Worm (Caenorhabditis elegans): ENCODE data around the gene Y39E4B.6.

The Y39E4B.6 gene

DNA sequence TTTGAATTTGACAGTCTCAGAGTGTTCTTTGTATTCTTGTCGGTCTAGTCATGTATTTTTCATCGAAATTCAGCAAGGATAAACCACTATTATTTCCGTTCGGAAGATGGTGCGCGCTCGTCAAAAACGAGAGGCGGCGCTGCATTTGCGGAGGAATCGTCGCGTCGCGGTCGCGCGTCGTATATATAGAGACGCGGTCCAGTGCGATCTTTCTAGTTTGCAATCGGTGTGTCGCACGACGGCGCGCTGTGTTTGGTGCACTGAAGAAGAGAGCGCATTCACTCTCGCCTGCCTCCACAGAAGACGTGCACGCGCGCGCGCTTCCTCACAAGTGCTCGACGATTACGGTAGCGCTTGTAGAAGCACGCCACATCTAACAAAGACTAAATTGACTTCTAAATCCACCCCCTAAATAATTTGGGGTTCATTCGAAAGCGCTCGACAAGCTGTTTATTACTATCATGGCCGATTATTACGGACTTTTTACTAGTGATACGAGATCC, at the start of gene Y39E4B.6:
TSS of gene Y39E4B.6 (plus strand) at position 209 of the 503 bp plus-strand sequence.
- no peak for TF ChIP-seq unc-62 (GFP tag; optimal IDR thresholded peaks at IDR 0.05)

DNA sequence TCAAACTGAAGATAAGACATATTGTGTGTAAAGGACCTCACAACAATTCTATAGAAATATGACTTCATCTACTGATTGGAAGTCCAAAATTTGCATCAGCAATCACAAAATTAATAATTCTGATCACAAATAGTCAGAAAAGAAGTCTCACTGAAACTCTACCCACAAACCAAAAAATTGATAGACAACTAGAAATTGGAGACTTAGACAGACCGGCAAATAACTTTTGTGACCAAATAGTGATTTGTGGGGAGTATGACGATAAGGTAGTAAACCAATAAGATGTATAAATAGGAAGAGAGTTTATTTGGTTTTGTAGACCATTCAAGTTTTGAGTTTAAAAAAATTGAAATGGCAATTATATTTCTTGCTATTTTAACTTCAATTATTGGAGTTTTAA, 46.3 kb upstream of the Y39E4B.6 start, which contains the start of gene cyp-13A12:
TSS of gene cyp-13A12 (plus strand) at position 267 of the 400 bp plus-strand sequence.
- TF ChIP-seq unc-62 (GFP tag; optimal IDR thresholded peaks at IDR 0.05), result no peak

DNA sequence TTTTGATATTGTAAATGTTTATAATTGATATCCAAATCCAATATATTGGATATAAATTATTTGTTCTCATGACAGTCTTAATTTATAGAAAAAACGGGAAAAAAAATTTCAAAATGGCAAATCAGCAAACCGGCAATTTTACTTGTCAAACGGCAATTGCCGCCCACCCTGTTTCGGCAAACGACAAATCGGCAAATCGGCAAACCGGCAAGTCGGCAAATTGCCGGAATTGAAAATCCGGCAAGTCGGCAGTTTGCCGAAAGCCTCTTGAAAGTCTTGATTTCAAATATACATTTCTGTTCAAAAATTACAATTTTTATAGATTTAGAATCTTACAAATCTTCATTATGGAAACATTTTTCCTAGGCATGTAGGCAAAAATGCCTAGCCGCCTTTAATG, 42.6 kb upstream of the Y39E4B.6 start:
- no peak for TF ChIP-seq unc-62 (GFP tag; optimal IDR thresholded peaks at IDR 0.05)

DNA sequence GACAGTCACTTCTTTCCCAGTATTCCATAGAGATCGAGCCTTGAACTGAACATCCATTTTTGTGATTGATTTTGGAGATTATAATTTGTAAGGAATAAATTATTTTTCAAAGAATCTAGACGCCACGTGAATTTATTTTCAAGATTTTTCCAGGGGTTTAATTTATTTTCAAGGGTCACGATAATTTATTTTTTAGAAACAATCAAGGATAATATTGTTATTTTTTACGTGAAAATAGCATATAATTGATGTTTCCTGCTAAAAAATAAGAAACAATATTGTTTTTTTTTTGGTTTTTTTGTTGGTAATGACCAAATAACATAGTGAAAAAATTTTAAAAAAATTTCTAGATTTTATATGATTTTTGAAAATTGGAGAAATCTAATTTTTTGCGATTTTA, 40.9 kb upstream of the Y39E4B.6 start, which contains the start of gene F14F7.4:
TSS of gene F14F7.4 (minus strand) at position 101 of the 400 bp plus-strand sequence.
- no peak for TF ChIP-seq unc-62 (GFP tag; optimal IDR thresholded peaks at IDR 0.05)

DNA sequence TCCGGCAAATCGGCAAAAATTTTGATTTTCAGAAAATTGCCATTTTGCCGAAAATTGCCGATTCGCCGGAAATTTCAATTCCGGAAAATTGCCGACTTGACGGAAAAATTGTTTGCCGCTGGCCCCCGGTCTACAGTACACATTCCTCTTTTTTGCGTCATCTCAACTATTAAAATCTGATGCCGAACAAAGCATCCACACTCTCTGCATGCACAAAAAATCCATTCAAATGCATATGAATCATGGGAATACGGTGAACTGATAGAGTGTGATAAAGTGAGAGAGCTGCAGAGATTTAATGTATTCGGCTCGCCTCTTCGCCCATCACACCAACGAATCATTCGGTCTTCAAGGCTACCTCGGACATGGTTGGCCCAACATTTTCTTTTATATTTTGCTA, 40.0 kb upstream of the Y39E4B.6 start, which contains the start of gene F14F7.7:
TSS of gene F14F7.7 (plus strand) at position 354 of the 400 bp plus-strand sequence.
- no peak for TF ChIP-seq unc-62 (GFP tag; optimal IDR thresholded peaks at IDR 0.05)

DNA sequence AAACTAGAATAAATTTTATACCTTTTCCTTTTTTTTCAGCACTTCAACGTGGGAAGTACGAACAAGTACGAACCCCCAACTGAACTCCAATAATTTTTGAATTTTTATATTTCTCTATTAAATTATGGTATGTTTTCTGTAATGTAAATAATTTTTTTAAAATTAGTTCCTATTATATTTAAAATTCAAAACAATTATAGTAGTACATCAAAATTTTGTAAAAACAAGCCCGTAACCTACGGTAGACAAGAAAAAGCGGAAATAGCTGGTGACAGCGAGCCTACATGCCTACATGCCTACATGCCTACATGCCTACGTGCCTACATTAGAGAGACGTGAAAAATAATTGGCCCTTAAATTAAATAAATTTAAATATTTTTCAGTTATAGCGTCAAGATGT, 38.9 kb upstream of the Y39E4B.6 start, which contains the start of gene F14F7.5:
TSS of gene F14F7.5 (plus strand) at position 301 of the 400 bp plus-strand sequence.
- no peak for TF ChIP-seq unc-62 (GFP tag; optimal IDR thresholded peaks at IDR 0.05)

DNA sequence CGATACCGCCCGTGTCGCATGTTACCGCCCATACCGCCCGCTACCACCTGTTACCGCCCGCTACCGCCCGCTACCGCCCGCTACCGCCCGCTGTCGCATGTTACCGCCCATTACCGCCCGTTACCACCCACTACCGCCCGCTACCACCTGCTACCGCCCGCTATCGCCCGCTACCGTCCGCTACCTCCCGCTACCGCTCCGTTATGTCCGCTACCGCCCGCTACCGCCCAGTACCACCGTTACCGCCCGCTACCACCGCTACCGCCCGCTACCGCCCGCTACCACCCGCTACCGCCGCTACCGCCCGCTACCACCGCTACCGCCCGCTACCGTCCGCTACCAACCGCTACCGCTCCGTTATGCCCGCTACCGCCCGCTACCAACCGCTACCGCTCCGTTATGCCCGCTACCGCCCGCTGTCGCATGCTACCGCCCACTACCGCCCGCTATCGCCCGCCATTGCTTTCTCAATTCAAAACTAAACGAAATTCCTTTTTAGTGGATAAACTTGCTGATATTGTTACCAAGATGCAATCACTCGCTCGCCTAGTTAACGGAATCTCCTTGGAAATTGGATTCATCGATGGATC, 38.0 kb upstream of the Y39E4B.6 start:
- TF ChIP-seq unc-62 (GFP tag; optimal IDR thresholded peaks at IDR 0.05), result no peak

DNA sequence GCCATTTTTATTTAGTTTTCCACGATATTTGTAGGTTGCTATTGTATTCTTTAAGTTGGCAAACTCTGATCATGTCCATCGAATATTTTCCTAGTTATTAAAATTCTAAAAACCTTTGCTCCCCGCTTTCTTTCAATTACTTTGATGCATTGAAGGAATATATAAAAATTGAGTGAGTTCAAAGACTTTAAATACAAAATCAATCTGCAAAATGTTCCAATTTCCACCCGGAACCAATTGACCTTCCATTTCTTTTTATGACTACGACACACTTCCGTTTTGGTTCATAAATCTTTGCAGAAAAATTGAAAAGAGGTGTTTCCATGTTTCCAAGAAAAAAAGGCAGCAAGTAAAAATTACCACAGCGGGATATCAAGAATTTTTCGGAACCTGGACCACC, 30.8 kb upstream of the Y39E4B.6 start, which contains the start of gene F54F12.2:
TSS of gene F54F12.2 (plus strand) at position 301 of the 400 bp plus-strand sequence.
- TF ChIP-seq unc-62 (GFP tag; optimal IDR thresholded peaks at IDR 0.05), result no peak

DNA sequence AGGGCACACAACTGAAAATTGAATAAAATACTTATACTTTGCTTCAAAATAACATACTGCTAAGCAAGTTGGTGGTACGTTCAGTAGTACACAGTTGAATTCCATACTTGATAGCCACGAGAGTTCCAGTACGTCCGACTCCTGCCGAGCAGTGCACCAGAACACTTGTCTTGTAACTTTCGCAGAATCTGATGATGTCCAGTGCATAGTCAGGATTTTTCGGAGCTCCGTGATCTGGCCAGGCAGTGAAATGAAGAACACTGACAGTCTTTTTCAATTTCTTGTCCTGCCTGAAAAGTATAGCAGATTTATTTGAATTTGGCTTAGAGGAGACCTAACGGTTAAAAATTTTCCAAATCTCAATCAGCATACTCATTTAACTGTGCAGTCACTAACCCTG, 20.6 kb upstream of the Y39E4B.6 start:
- no peak for TF ChIP-seq unc-62 (GFP tag; optimal IDR thresholded peaks at IDR 0.05)

DNA sequence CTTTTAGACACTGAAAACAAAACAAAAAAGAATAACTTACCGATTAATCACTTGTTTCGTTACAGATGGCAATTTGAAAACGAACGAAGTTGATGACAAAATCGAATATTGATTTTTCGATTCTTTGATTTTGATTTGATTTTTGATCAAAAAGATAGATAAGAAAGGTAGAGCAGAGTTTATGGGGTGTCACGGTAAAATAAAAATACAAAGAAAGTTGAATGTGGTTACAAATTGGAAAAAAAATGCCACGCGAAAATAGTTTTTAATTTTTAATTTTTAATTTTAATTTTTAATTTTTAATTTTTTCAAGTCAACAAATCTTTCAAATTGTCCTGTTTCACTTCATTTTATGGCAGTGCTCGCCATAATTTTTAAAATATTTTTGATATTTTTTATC, 15.2 kb upstream of the Y39E4B.6 start, which contains the start of gene F54F12.1:
TSS of gene F54F12.1 (minus strand) at position 101 of the 400 bp plus-strand sequence.
- no peak for TF ChIP-seq unc-62 (GFP tag; optimal IDR thresholded peaks at IDR 0.05)

DNA sequence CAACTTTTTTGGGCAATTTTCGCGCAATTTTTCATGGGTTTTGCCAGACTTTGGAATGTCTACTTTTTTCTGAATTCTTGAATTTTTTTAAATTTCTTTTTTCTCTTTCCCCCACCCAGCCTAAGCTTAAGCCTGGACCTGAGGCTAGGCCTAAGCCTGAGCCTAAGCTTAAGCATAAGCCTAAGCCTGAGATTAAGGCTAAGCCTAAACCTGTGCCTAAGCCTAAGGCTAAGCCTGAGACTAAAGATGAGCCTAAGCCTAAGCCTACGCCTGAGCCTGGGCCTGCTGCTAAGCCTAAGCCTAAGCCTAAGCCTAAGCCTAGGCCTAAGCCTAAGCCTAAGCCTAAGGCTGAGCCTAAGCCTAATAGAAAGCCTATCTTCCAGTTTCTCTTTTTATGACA, 14.3 kb upstream of the Y39E4B.6 start:
- no peak for TF ChIP-seq unc-62 (GFP tag; optimal IDR thresholded peaks at IDR 0.05)

DNA sequence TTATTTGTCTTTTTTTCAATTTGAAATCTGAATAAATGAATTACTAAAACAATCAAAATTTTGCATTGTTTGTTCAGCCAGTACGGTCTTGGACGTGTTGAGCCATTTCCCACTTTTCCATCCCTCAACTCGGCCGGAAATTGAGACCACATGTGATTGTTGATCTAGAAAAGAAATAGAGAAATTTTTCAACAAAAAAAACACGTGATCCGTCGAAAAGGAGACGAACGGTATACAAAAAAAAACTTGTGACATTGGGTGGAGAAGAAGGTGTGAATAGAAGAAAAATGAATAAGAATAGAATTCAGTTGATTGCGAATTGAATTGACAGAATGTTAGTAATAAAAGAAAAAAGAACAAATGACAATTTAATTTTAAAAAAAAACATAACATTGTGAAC, 13.8 kb upstream of the Y39E4B.6 start:
- no peak for TF ChIP-seq unc-62 (GFP tag; optimal IDR thresholded peaks at IDR 0.05)

DNA sequence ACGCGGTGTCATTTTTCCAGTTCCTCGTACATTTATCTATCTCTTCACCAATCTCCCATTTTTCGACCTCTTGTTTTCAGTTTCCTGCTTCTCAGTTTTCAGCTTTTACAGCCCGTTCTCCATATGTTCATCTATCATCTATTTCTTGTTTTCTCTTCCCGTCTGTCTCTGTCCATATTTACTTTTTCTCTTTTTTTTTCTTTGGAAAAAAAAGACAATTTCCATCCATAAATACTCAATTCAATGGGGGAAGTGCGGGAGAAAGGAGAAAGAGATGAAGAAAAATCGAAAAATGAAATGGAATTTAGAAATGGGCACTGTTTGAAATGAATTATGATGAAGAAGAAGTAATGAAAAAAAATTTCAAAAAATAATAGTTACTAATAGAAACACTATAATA, 12.4 kb upstream of the Y39E4B.6 start:
- TF ChIP-seq unc-62 (GFP tag; optimal IDR thresholded peaks at IDR 0.05), result no peak

DNA sequence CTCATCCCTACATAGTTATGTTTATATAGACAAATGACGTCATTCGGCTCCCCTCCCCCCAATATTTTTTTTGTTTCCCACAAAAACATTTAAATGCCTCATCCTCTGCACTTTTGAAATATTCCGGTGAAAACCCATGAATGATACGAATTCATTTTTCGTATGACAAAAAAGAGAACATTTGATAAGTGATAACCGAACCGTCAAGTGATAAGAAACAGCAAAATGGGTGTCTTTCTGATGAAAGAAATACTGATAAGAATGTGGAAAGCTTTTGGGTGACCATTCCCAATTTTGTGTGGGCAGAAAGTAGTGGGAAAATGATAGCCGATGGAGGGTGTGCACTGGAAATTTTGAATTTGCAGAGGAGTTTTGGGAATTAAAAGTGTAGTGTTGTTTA, 11.2 kb upstream of the Y39E4B.6 start:
- TF ChIP-seq unc-62 (GFP tag; optimal IDR thresholded peaks at IDR 0.05), result no peak

DNA sequence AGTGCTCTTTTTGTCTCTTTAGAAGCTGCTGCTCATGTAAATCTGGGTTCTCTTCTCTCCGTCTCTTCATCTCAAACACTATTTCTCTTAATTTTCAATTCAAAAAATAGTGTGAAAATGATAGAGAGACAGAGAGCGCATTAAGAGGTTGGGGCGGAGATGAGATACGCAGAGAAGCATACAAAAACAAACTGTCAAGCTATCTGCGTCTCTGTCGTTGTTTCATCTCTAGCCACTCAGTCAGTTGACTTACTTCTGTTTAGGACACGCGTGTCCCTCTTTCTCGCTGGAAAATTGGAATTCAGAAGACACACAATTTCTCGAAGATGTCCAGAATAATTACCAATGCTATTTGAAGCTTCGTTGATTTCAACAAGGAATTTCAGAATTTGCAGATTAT, 9.4 kb upstream of the Y39E4B.6 start:
- TF ChIP-seq unc-62 (GFP tag; optimal IDR thresholded peaks at IDR 0.05), result no peak

DNA sequence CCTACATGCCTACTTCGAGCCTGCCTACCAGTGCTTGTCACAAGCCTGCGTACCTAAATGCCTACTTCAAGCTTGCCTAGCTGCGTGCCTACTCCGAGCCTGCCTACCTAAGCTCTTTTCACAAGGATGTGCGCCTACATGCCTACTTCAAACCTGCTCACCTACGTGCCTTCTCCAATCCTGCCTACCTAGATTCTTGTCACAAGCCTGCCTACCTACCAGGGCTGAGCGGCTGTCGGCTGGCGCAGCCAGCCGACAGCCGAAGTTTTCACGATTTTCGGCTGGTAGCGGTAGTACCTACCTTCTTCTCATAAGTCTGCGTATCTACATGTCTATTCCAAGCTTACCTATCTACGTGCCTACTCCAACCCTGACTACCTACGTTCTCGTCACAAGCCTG, 8.8 kb upstream of the Y39E4B.6 start:
- TF ChIP-seq unc-62 (GFP tag; optimal IDR thresholded peaks at IDR 0.05), result no peak

DNA sequence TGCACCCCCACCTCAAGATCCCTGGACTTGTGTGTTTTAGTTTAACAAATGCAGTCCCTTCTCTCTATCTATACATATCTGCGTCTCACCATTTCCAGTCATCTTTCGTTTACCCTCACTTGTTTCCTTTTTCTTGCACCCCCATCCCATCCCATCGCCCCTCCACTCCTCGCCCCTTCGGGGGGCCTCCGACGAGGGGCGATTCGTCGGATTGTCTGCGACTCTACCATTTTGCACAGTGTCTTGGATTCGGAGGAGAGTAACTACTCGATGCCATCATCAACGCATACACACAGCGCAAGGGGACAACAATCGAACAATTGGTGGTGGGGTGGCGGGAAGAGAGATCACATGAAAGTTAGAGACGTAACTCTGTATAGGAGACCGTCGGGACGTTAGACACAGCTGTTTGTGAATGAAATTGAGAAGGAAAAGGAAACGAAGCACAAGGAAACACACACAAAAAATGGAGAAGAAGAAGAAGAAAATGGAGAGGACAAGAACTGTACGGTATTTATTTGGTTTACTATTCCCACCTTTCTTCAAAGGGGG, 8.1 kb upstream of the Y39E4B.6 start:
- no peak for TF ChIP-seq unc-62 (GFP tag; optimal IDR thresholded peaks at IDR 0.05)

All from whole organism, dauer.